Fruit fly (Drosophila melanogaster): ENCODE measurements around the gene Pino.

The Pino gene

dm6 chr2L:1114230-1114629, 14.5 kb downstream of the Pino start:
- TF ChIP-seq Sin3A (optimal IDR thresholded peaks at IDR 0.05) (no peak), ttk (optimal IDR thresholded peaks at IDR 0.05) (no peak), h (optimal IDR thresholded peaks at IDR 0.05) (no peak), Myc (optimal IDR thresholded peaks at IDR 0.05) (no peak), insv (optimal IDR thresholded peaks at IDR 0.05) (no peak), psq (optimal IDR thresholded peaks at IDR 0.05) (no peak)

- TF ChIP-seq Myc (optimal IDR thresholded peaks at IDR 0.05): no peak
- TF ChIP-seq Sin3A (optimal IDR thresholded peaks at IDR 0.05): no peak
- TF ChIP-seq psq (optimal IDR thresholded peaks at IDR 0.05): no peak
- no peak for TF ChIP-seq h (optimal IDR thresholded peaks at IDR 0.05)
- no peak for TF ChIP-seq ttk (optimal IDR thresholded peaks at IDR 0.05)
- TF ChIP-seq insv (optimal IDR thresholded peaks at IDR 0.05): no peak
Observed at dm6 chr2L:1112641-1113040, 16.1 kb downstream of the Pino start, which contains the start of gene CG14340. Gene CG14340, plus strand, starts transcription at chr2L:1112941.

dm6 chr2L:1108029-1108688, 20.6 kb downstream of the Pino start, which contains the start of the genes PolrMT and CG14339:
Gene PolrMT, minus strand, starts transcription at chr2L:1108373.
Gene CG14339, plus strand, starts transcription at chr2L:1108540.
- TF ChIP-seq ttk (optimal IDR thresholded peaks at IDR 0.05) (no peak), Myc (optimal IDR thresholded peaks at IDR 0.05) (no peak), psq (optimal IDR thresholded peaks at IDR 0.05) (no peak), insv (optimal IDR thresholded peaks at IDR 0.05) (no peak), Sin3A (optimal IDR thresholded peaks at IDR 0.05) (no peak), h (optimal IDR thresholded peaks at IDR 0.05) (no peak)

dm6 chr2L:1102349-1102748, 26.4 kb downstream of the Pino start, which contains the start of gene CG4629:
Gene CG4629, minus strand, starts transcription at chr2L:1102504.
- TF ChIP-seq insv (optimal IDR thresholded peaks at IDR 0.05): no peak
- TF ChIP-seq Sin3A (optimal IDR thresholded peaks at IDR 0.05): no peak
- TF ChIP-seq Myc (optimal IDR thresholded peaks at IDR 0.05): no peak
- no peak for TF ChIP-seq psq (optimal IDR thresholded peaks at IDR 0.05)
- TF ChIP-seq h (optimal IDR thresholded peaks at IDR 0.05): no peak
- no peak for TF ChIP-seq ttk (optimal IDR thresholded peaks at IDR 0.05)

- no peak for TF ChIP-seq psq (optimal IDR thresholded peaks at IDR 0.05)
Observed at dm6 chr2L:1095450-1095849, 33.3 kb downstream of the Pino start.

- TF ChIP-seq psq (optimal IDR thresholded peaks at IDR 0.05) (no peak), Sin3A (optimal IDR thresholded peaks at IDR 0.05) (no peak), Myc (optimal IDR thresholded peaks at IDR 0.05) (no peak), h (optimal IDR thresholded peaks at IDR 0.05) (no peak), insv (optimal IDR thresholded peaks at IDR 0.05) (no peak), ttk (optimal IDR thresholded peaks at IDR 0.05) (no peak)
Observed at dm6 chr2L:1094724-1095123, 34.0 kb downstream of the Pino start.

- TF ChIP-seq h (optimal IDR thresholded peaks at IDR 0.05) (no peak), psq (optimal IDR thresholded peaks at IDR 0.05) (no peak), insv (optimal IDR thresholded peaks at IDR 0.05) (no peak), ttk (optimal IDR thresholded peaks at IDR 0.05) (no peak), Sin3A (optimal IDR thresholded peaks at IDR 0.05) (no peak), Myc (optimal IDR thresholded peaks at IDR 0.05) (no peak)
Observed at dm6 chr2L:1091675-1092074, 37.1 kb downstream of the Pino start.

dm6 chr2L:1086312-1086906, 42.3 kb downstream of the Pino start:
- TF ChIP-seq insv (optimal IDR thresholded peaks at IDR 0.05) (no peak), Myc (optimal IDR thresholded peaks at IDR 0.05) (no peak), psq (optimal IDR thresholded peaks at IDR 0.05) (no peak), h (optimal IDR thresholded peaks at IDR 0.05) (no peak), Sin3A (optimal IDR thresholded peaks at IDR 0.05) (no peak), ttk (optimal IDR thresholded peaks at IDR 0.05) (no peak)

- no peak for TF ChIP-seq psq (optimal IDR thresholded peaks at IDR 0.05)
- TF ChIP-seq insv (optimal IDR thresholded peaks at IDR 0.05): no peak
- TF ChIP-seq ttk (optimal IDR thresholded peaks at IDR 0.05): no peak
Observed at dm6 chr2L:1082668-1083067, 46.1 kb downstream of the Pino start.

- TF ChIP-seq ttk (optimal IDR thresholded peaks at IDR 0.05) (no peak), insv (optimal IDR thresholded peaks at IDR 0.05) (no peak), psq (optimal IDR thresholded peaks at IDR 0.05) (no peak), Sin3A (optimal IDR thresholded peaks at IDR 0.05) (no peak), Myc (optimal IDR thresholded peaks at IDR 0.05) (no peak), h (optimal IDR thresholded peaks at IDR 0.05) (no peak)
Observed at dm6 chr2L:1080802-1081464, 47.8 kb downstream of the Pino start, which contains the start of gene Atg4a. Gene Atg4a, plus strand, starts transcription at chr2L:1080911.

dm6 chr2L:1077469-1077993, 51.2 kb downstream of the Pino start, which contains the start of the genes S and ast:
Gene S, minus strand, starts transcription at chr2L:1077815.
Gene ast, plus strand, starts transcription at chr2L:1077948.
- no peak for TF ChIP-seq psq (optimal IDR thresholded peaks at IDR 0.05)
- no peak for TF ChIP-seq Myc (optimal IDR thresholded peaks at IDR 0.05)
- TF ChIP-seq h (optimal IDR thresholded peaks at IDR 0.05): no peak
- TF ChIP-seq Sin3A (optimal IDR thresholded peaks at IDR 0.05): peak; percentile 91

dm6 chr2L:1077053-1077452, 51.7 kb downstream of the Pino start:
- TF ChIP-seq ttk (optimal IDR thresholded peaks at IDR 0.05) (no peak), psq (optimal IDR thresholded peaks at IDR 0.05) (no peak), insv (optimal IDR thresholded peaks at IDR 0.05) (no peak), h (optimal IDR thresholded peaks at IDR 0.05) (no peak), Sin3A (optimal IDR thresholded peaks at IDR 0.05) (no peak), Myc (optimal IDR thresholded peaks at IDR 0.05) (no peak)
